Fruit fly (Drosophila melanogaster) whole organism, embryonic: ENCODE measurements around the gene CG33489.
A peak's percentile ranks its signal among the peaks of the same experiment; 100 is the strongest.

Source experiments
- Abd-B ChIP-seq: fragments of 200-800 bp; sonication (Bioruptor generic); optimal IDR thresholded peaks from 2 replicates; lab custom pipeline; 2018; ENCODE audit warnings: missing biosample characterization, mild to moderate bottlenecking, missing genetic modification characterization, moderate library complexity
- Awh ChIP-seq: fragments of 200-800 bp; sonication (Bioruptor generic); IDR thresholded peaks from 2 replicates; pipeline ENCODE4, ENCODE4 v1.3.6; 2022; ENCODE audit warnings: missing biosample characterization, missing genetic modification characterization
- B-H1 ChIP-seq: fragments of 200-800 bp; sonication (Bioruptor generic); IDR thresholded peaks from 3 replicates; pipeline ENCODE4 v1.3.6; 2022; ENCODE audit warnings: missing biosample characterization, missing genetic modification characterization
- BtbVII ChIP-seq: fragments of 200-800 bp; sonication (Bioruptor generic); optimal IDR thresholded peaks from 3 replicates; lab custom pipeline; 2017; ENCODE audit warnings: missing biosample characterization, mild to moderate bottlenecking, missing genetic modification characterization
- Bteb2 ChIP-seq: fragments of 200-800 bp; sonication (Bioruptor generic); optimal IDR thresholded peaks from 2 replicates; lab custom pipeline; 2016; ENCODE audit warnings: missing biosample characterization, missing genetic modification characterization
- C15 ChIP-seq: fragments of 200-800 bp; sonication (Bioruptor generic); IDR thresholded peaks from 3 replicates; pipeline ENCODE4 v1.3.6; 2022; ENCODE audit warnings: missing biosample characterization, missing genetic modification characterization
- CG10654 ChIP-seq: fragments of 200-800 bp; sonication (Bioruptor generic); optimal IDR thresholded peaks from 2 replicates; lab custom pipeline; 2016; ENCODE audit warnings: missing biosample characterization, missing genetic modification characterization
- CG12071 ChIP-seq: fragments of 200-800 bp; sonication (Bioruptor generic); optimal IDR thresholded peaks from 3 replicates; lab custom pipeline; 2018; ENCODE audit warnings: missing biosample characterization, mild to moderate bottlenecking, missing genetic modification characterization
- CG13775 ChIP-seq: fragments of 200-800 bp; sonication (Bioruptor generic); optimal IDR thresholded peaks from 3 replicates; lab custom pipeline; 2017; ENCODE audit warnings: missing biosample characterization, mild to moderate bottlenecking, missing genetic modification characterization
- CG14441 ChIP-seq: fragments of 200-800 bp; sonication (Bioruptor generic); IDR thresholded peaks from 2 replicates; pipeline ENCODE4 v1.3.6; 2022; ENCODE audit warnings: missing biosample characterization, missing genetic modification characterization
- CG15514 ChIP-seq: fragments of 200-800 bp; sonication (Bioruptor generic); optimal IDR thresholded peaks from 3 replicates; lab custom pipeline; 2017; ENCODE audit warnings: missing biosample characterization, missing genetic modification characterization, mild to moderate bottlenecking, moderate library complexity, missing genetic modification reagents
- CG1647 ChIP-seq: fragments of 200-800 bp; sonication (Bioruptor generic); optimal IDR thresholded peaks from 3 replicates; lab custom pipeline; 2016; ENCODE audit warnings: missing biosample characterization, missing genetic modification characterization
- CG17328 ChIP-seq: fragments of 200-800 bp; sonication (Bioruptor generic); IDR thresholded peaks from 2 replicates; pipeline ENCODE4 v1.3.6; 2022; ENCODE audit warnings: missing biosample characterization, missing genetic modification characterization
- CG17612 ChIP-seq: fragments of 200-800 bp; sonication (Bioruptor generic); IDR thresholded peaks from 2 replicates; pipeline ENCODE4 v1.3.6; 2022; ENCODE audit warnings: missing biosample characterization, missing genetic modification characterization
- CG1792 ChIP-seq: fragments of 200-800 bp; sonication (Bioruptor generic); optimal IDR thresholded peaks from 2 replicates; lab custom pipeline; 2016; ENCODE audit warnings: missing biosample characterization, missing genetic modification characterization
- CG18262 ChIP-seq: fragments of 200-800 bp; optimal IDR thresholded peaks from 3 replicates; lab custom pipeline; 2019; ENCODE audit warnings: missing biosample characterization, mild to moderate bottlenecking, missing genetic modification characterization, moderate library complexity
- CG2120 ChIP-seq: fragments of 200-800 bp; sonication (Bioruptor generic); optimal IDR thresholded peaks from 3 replicates; lab custom pipeline; 2016; ENCODE audit warnings: missing biosample characterization, missing genetic modification characterization
- CG31224 ChIP-seq: fragments of 200-800 bp; sonication (Bioruptor generic); IDR thresholded peaks from 2 replicates; pipeline ENCODE4 v1.3.6; 2022; ENCODE audit warnings: missing biosample characterization, missing genetic modification characterization
- CG4328 ChIP-seq: fragments of 200-800 bp; sonication (Bioruptor generic); optimal IDR thresholded peaks from 3 replicates; lab custom pipeline; 2017; ENCODE audit warnings: missing biosample characterization, missing genetic modification reagents, missing genetic modification characterization
- CG5953 ChIP-seq: fragments of 200-800 bp; sonication (Bioruptor generic); IDR thresholded peaks from 2 replicates; pipeline ENCODE4 v1.3.6; 2022; ENCODE audit warnings: missing biosample characterization, missing genetic modification characterization
- CG6175 ChIP-seq: fragments of 200-800 bp; sonication (Bioruptor generic); IDR thresholded peaks from 3 replicates; pipeline ENCODE4 v1.3.6; 2022; ENCODE audit warnings: missing biosample characterization, missing genetic modification characterization
- CoRest ChIP-seq: fragments of 200-800 bp; sonication (Bioruptor generic); optimal IDR thresholded peaks from 3 replicates; lab custom pipeline; 2018; ENCODE audit warnings: missing biosample characterization, mild to moderate bottlenecking, missing genetic modification characterization, moderate library complexity
- Dfd ChIP-seq, 2 experiments: fragments of >200 bp; optimal IDR thresholded peaks; 2 replicates each; lab custom pipeline; 2017; ENCODE audit warnings: missing biosample characterization in 2 of 2, missing genetic modification characterization in 2 of 2
- Fer3 ChIP-seq: fragments of 200-800 bp; sonication (Bioruptor generic); optimal IDR thresholded peaks from 2 replicates; lab custom pipeline; 2018; ENCODE audit warnings: missing biosample characterization, mild to moderate bottlenecking, missing genetic modification characterization, moderate library complexity
- Gug ChIP-seq: fragments of 200-800 bp; sonication (Bioruptor generic); IDR thresholded peaks from 4 replicates; pipeline ENCODE4 v1.3.6; 2022; ENCODE audit warnings: missing biosample characterization, missing genetic modification characterization
- H15 ChIP-seq: fragments of 200-800 bp; sonication (Bioruptor generic); IDR thresholded peaks from 3 replicates; pipeline ENCODE4 v1.3.6; 2022; ENCODE audit warnings: missing biosample characterization, missing genetic modification characterization
- H2.0 ChIP-seq: fragments of 200-800 bp; sonication (Bioruptor generic); IDR thresholded peaks from 2 replicates; pipeline ENCODE4 v1.3.6; 2022; ENCODE audit warnings: missing biosample characterization, missing genetic modification characterization
- Hr51 ChIP-seq, 2 experiments: fragments of 200-800 bp; sonication (Bioruptor generic); optimal IDR thresholded peaks; 2 replicates in 1 of 2; 3 replicates in 1 of 2; lab custom pipeline; 2016 to 2018; ENCODE audit warnings: missing biosample characterization in 2 of 2, missing genetic modification characterization in 2 of 2, mild to moderate bottlenecking in 1 of 2, moderate library complexity in 1 of 2
- Hsf ChIP-seq: fragments of 200-800 bp; sonication (Bioruptor generic); optimal IDR thresholded peaks from 3 replicates; lab custom pipeline; 2016; ENCODE audit warnings: missing biosample characterization, missing genetic modification characterization
- Med ChIP-seq: fragments of 200-800 bp; sonication (Bioruptor generic); peaks from one replicate; lab custom pipeline; 2016; ENCODE audit warnings: missing biosample characterization, missing genetic modification characterization, mild to moderate bottlenecking, inconsistent platforms, moderate library complexity
- NFAT ChIP-seq: fragments of 200-800 bp; sonication (Bioruptor generic); IDR thresholded peaks from 2 replicates; pipeline ENCODE4 v1.3.6; 2022; ENCODE audit warnings: missing biosample characterization, missing genetic modification characterization
- Oaz ChIP-seq: fragments of 200-800 bp; sonication (Bioruptor generic); IDR thresholded peaks from 2 replicates; pipeline ENCODE4 v1.3.6; 2022; ENCODE audit warnings: missing biosample characterization, missing genetic modification characterization
- Oli ChIP-seq: fragments of 200-800 bp; sonication (Bioruptor generic); optimal IDR thresholded peaks from 2 replicates; lab custom pipeline; 2018; ENCODE audit warnings: missing biosample characterization, mild to moderate bottlenecking, missing genetic modification characterization, moderate library complexity
- Usf ChIP-seq: fragments of 200-800 bp; sonication (Bioruptor generic); optimal IDR thresholded peaks from 2 replicates; lab custom pipeline; 2017; ENCODE audit warnings: missing genotype, missing biosample characterization, missing genetic modification characterization
- ara ChIP-seq: fragments of 200-800 bp; sonication (Bioruptor generic); IDR thresholded peaks from 2 replicates; pipeline ENCODE4 v1.3.6; 2022; ENCODE audit warnings: missing biosample characterization, missing genetic modification characterization
- az2 ChIP-seq: fragments of 200-800 bp; sonication (Bioruptor generic); optimal IDR thresholded peaks from 3 replicates; lab custom pipeline; 2016; ENCODE audit warnings: missing biosample characterization, missing genetic modification characterization
- bbx ChIP-seq: fragments of 200-800 bp; sonication (Bioruptor generic); IDR thresholded peaks from 2 replicates; pipeline ENCODE4 v1.3.6; 2022; ENCODE audit warnings: missing biosample characterization, missing genetic modification characterization; ENCODE audit not compliant: partially characterized antibody
- dan ChIP-seq: fragments of 200-800 bp; sonication (Bioruptor generic); IDR thresholded peaks from 2 replicates; pipeline ENCODE4 v1.3.6; 2022; ENCODE audit warnings: missing biosample characterization, missing genetic modification characterization
- danr ChIP-seq: fragments of 200-800 bp; sonication (Bioruptor generic); IDR thresholded peaks from 2 replicates; pipeline ENCODE4 v1.3.6; 2022; ENCODE audit warnings: missing biosample characterization, missing genetic modification characterization
- dpn ChIP-seq, 2 experiments: fragments of 200-800 bp; sonication (Bioruptor generic); optimal IDR thresholded peaks; 3 replicates each; lab custom pipeline; 2016; ENCODE audit warnings: missing biosample characterization in 2 of 2, missing genetic modification characterization in 2 of 2
- eve ChIP-seq, 2 experiments: fragments of >200 bp; optimal IDR thresholded peaks; 2 replicates each; lab custom pipeline; 2017; ENCODE audit warnings: missing biosample characterization in 2 of 2, missing genetic modification characterization in 2 of 2
- ewg ChIP-seq: fragments of 200-800 bp; sonication (Bioruptor generic); optimal IDR thresholded peaks from 3 replicates; lab custom pipeline; 2017; ENCODE audit warnings: mild to moderate bottlenecking, missing biosample characterization, missing genetic modification reagents, missing genetic modification characterization
- fru ChIP-seq: fragments of >200 bp; optimal IDR thresholded peaks from 2 replicates; lab custom pipeline; 2017
- gt ChIP-seq: fragments of 200-800 bp; sonication (Bioruptor generic); IDR thresholded peaks from 2 replicates; pipeline ENCODE4 v1.3.6; 2022; ENCODE audit warnings: missing biosample characterization, missing genetic modification characterization
- maf-S ChIP-seq: fragments of 200-800 bp; sonication (Bioruptor generic); optimal IDR thresholded peaks from 2 replicates; lab custom pipeline; 2016; ENCODE audit warnings: missing biosample characterization, missing genetic modification characterization
- pnt ChIP-seq: fragments of 200-800 bp; sonication (Bioruptor generic); optimal IDR thresholded peaks from 3 replicates; lab custom pipeline; 2016; ENCODE audit warnings: missing biosample characterization, missing genetic modification characterization
- psq ChIP-seq: fragments of 200-800 bp; sonication (Bioruptor generic); optimal IDR thresholded peaks from 2 replicates; lab custom pipeline; 2017; ENCODE audit warnings: missing biosample characterization, missing genetic modification characterization
- sens ChIP-seq: fragments of 200-800 bp; sonication (Bioruptor generic); peaks from one replicate; lab custom pipeline; 2016; ENCODE audit warnings: missing biosample characterization, missing genetic modification characterization
- tll ChIP-seq, 2 experiments: fragments of 200-800 bp in 1 of 2; fragments of >200 bp in 1 of 2; sonication (Bioruptor generic) in 1 of 2; optimal IDR thresholded peaks; 2 replicates each; lab custom pipeline; 2017 to 2019; ENCODE audit warnings: missing biosample characterization in 2 of 2, missing genetic modification characterization in 2 of 2, mild to moderate bottlenecking in 1 of 2, moderate library complexity in 1 of 2
- toy ChIP-seq: fragments of 200-800 bp; sonication (Bioruptor generic); IDR thresholded peaks from 2 replicates; pipeline ENCODE4 v1.3.6; 2022; ENCODE audit warnings: missing biosample characterization, missing genetic modification characterization
- trem ChIP-seq: fragments of 200-800 bp; optimal IDR thresholded peaks from 3 replicates; lab custom pipeline; 2019; ENCODE audit warnings: missing biosample characterization, mild to moderate bottlenecking, missing genetic modification characterization, moderate library complexity
- wek ChIP-seq: fragments of 200-800 bp; sonication (Bioruptor generic); optimal IDR thresholded peaks from 3 replicates; lab custom pipeline; 2018; ENCODE audit warnings: missing biosample characterization, mild to moderate bottlenecking, missing genetic modification characterization, moderate library complexity
- wor ChIP-seq: fragments of 200-800 bp; sonication (Bioruptor generic); IDR thresholded peaks from 2 replicates; pipeline ENCODE4 v1.3.6; 2022; ENCODE audit warnings: missing biosample characterization, missing genetic modification characterization

The CG33489 gene

dm6 chr3L:11536132-11536531 lies 40.7 kb downstream of the CG33489 start (continued):
- TF ChIP-seq CG10654 (no peak), trem (tag; lab: Kevin White, UChicago) (no peak), danr (GFP tag; lab: Robert Waterston, UW) (no peak), Hr51 (GFP tag; optimal IDR thresholded peaks at IDR 0.05; lab: Kevin White, UChicago) (peak in 1 of 2 experiments; percentile 35), wor (GFP tag; lab: Robert Waterston, UW) (no peak), wek (GFP tag; lab: Kevin White, UChicago) (no peak), az2 (peak; percentile 2), CG14441 (GFP tag; lab: Robert Waterston, UW) (peak; percentile 27; the same call in 1 of the 2 replicates), Usf (GFP tag; lab: Kevin White, UChicago) (no peak), maf-S (no peak), Fer3 (peak; percentile 22), NFAT (GFP tag; lab: Robert Waterston, UW) (no peak), CG17328 (GFP tag; lab: Robert Waterston, UW) (peak; percentile 7; the same call in 1 of the 2 replicates), B-H1 (GFP tag; lab: Robert Waterston, UW) (0 out of 3 replicates have a peak, but pooled peaks have one; percentile 25), Bteb2 (no peak), Hsf (GFP tag; lab: Kevin White, UChicago) (no peak), BtbVII (no peak), CG12071 (GFP tag; lab: Kevin White, UChicago) (no peak), dpn (GFP tag; optimal IDR thresholded peaks at IDR 0.05; lab: Kevin White, UChicago) (no peak), psq (GFP tag; lab: Kevin White, UChicago) (no peak), bbx (GFP tag; lab: Robert Waterston, UW) (no peak), pnt (GFP tag; lab: Kevin White, UChicago) (no peak), ewg (no peak), gt (GFP tag; lab: Robert Waterston, UW) (no peak), Oli (tag; lab: Kevin White, UChicago) (peak; percentile 25), CG2120 (GFP tag; lab: Kevin White, UChicago) (peak; percentile 7), CG17612 (GFP tag; lab: Robert Waterston, UW) (no peak), CG18262 (tag; lab: Kevin White, UChicago) (no peak), H2.0 (no peak), H15 (GFP tag; lab: Robert Waterston, UW) (no peak), sens (GFP tag; lab: Kevin White, UChicago) (peak; percentile 83), CG31224 (GFP tag; lab: Robert Waterston, UW) (no peak; the same call in 1 of the 2 replicates), CG6175 (no peak), CG5953 (no peak), toy (GFP tag; lab: Robert Waterston, UW) (no peak), Abd-B (GFP tag; lab: Kevin White, UChicago) (no peak), Gug (GFP tag; lab: Robert Waterston, UW) (0 out of 4 replicates have a peak, but pooled peaks have one; percentile 16), tll (GFP tag; optimal IDR thresholded peaks at IDR 0.05; lab: Kevin White, UChicago) (no peak), eve (GFP tag; optimal IDR thresholded peaks at IDR 0.05; lab: Kevin White, UChicago) (no peak), Dfd (GFP tag; optimal IDR thresholded peaks at IDR 0.05; lab: Kevin White, UChicago) (no peak), CG1647 (no peak), C15 (GFP tag; lab: Robert Waterston, UW) (no peak), CG15514 (GFP tag; lab: Kevin White, UChicago) (peak; percentile 15), Awh (GFP tag; lab: Robert Waterston, UW) (peak; percentile 58), CG1792 (GFP tag; lab: Kevin White, UChicago) (no peak), CoRest (tag; lab: Kevin White, UChicago) (no peak), fru (no peak), Oaz (GFP tag; lab: Robert Waterston, UW) (no peak), ara (GFP tag; lab: Robert Waterston, UW) (no peak), CG13775 (GFP tag; lab: Kevin White, UChicago) (no peak), CG4328 (GFP tag; lab: Kevin White, UChicago) (no peak), dan (no peak), Med (GFP tag; lab: Kevin White, UChicago) (peak; percentile 58)
